Fruit fly (Drosophila melanogaster): ENCODE data around the gene kst.

kst gene

DNA sequence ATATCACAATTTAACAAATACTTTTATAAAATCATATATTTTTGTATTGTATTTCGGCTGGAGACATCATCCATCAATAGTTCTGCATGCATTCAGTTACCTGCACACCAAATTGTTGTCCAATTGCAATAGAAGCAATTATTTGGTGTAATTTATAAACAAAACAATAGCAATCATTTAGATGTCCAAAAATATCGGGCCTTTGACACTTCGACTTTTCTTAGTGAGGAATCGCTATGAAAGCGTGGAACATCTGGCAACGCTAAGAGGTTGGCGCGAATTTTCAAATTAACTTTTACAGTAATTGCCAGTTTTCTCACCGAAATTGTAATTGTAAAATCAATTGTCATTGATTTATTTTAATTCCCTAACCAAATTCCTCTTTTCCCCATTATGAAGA, 1.9 kb upstream of the kst start, which contains the start of gene CG14969 (continued):
- TF ChIP-seq CG7963 (GFP tag; IDR thresholded peaks at IDR 0.05; ENCODE audit: partially characterized antibody), result no peak
- TF ChIP-seq twi (tag; optimal IDR thresholded peaks at IDR 0.05), result no peak
- no peak for TF ChIP-seq H2.0 (GFP tag; IDR thresholded peaks at IDR 0.05)
- TF ChIP-seq CG10654 (GFP tag; optimal IDR thresholded peaks at IDR 0.05), result no peak
- no peak for TF ChIP-seq CG4820 (GFP tag; optimal IDR thresholded peaks at IDR 0.05)
- no peak for TF ChIP-seq CG31388 (GFP tag; optimal IDR thresholded peaks at IDR 0.05)
- TF ChIP-seq ems (GFP tag; optimal IDR thresholded peaks at IDR 0.05), result no peak
- no peak for TF ChIP-seq CG6854 (GFP tag; optimal IDR thresholded peaks at IDR 0.05)
- no peak for TF ChIP-seq slp2 (GFP tag; optimal IDR thresholded peaks at IDR 0.05)
- no peak for TF ChIP-seq CG7271 (tag; optimal IDR thresholded peaks at IDR 0.05)
- TF ChIP-seq CG10979 (tag; optimal IDR thresholded peaks at IDR 0.05), result no peak
- TF ChIP-seq CG7786 (GFP tag; optimal IDR thresholded peaks at IDR 0.05), result no peak
- TF ChIP-seq CG14860 (GFP tag; IDR thresholded peaks at IDR 0.05; ENCODE audit: partially characterized antibody), result peak; percentile 46; the same call in 1 of the 3 replicates
- TF ChIP-seq hkb (optimal IDR thresholded peaks at IDR 0.05), result no peak
- TF ChIP-seq hkb (GFP tag; IDR thresholded peaks at IDR 0.05), result no peak
- TF ChIP-seq Doc3 (GFP tag; IDR thresholded peaks at IDR 0.05; ENCODE audit: partially characterized antibody), result 0 out of 3 replicates have a peak, but pooled peaks have one; percentile 29
- TF ChIP-seq H15 (GFP tag; IDR thresholded peaks at IDR 0.05), result no peak
- no peak for TF ChIP-seq D (optimal IDR thresholded peaks at IDR 0.05)
- TF ChIP-seq D (GFP tag; optimal IDR thresholded peaks at IDR 0.05), result no peak
- no peak for TF ChIP-seq en (GFP tag; optimal IDR thresholded peaks at IDR 0.05)
- TF ChIP-seq CG17612 (GFP tag; IDR thresholded peaks at IDR 0.05), result no peak
- no peak for TF ChIP-seq kni (GFP tag; optimal IDR thresholded peaks at IDR 0.05)
- no peak for TF ChIP-seq gsb-n (tag; optimal IDR thresholded peaks at IDR 0.05)
- no peak for TF ChIP-seq Eip74EF (GFP tag; optimal IDR thresholded peaks at IDR 0.05)
- no peak for TF ChIP-seq CG15696 (tag; optimal IDR thresholded peaks at IDR 0.05)
- TF ChIP-seq cg (GFP tag; optimal IDR thresholded peaks at IDR 0.05), result no peak
- TF ChIP-seq CG2202 (tag; optimal IDR thresholded peaks at IDR 0.05), result no peak
- peak; percentile 75 for TF ChIP-seq Dref (GFP tag; IDR thresholded peaks at IDR 0.05)
- no peak for TF ChIP-seq Adf1 (GFP tag; IDR thresholded peaks at IDR 0.05)
- TF ChIP-seq CG10959 (GFP tag; IDR thresholded peaks at IDR 0.05), result no peak
- no peak for TF ChIP-seq CG10565 (GFP tag; optimal IDR thresholded peaks at IDR 0.05)
- TF ChIP-seq CG3838 (GFP tag; optimal IDR thresholded peaks at IDR 0.05), result no peak
- no peak for TF ChIP-seq unpg (GFP tag; optimal IDR thresholded peaks at IDR 0.05)
- TF ChIP-seq nau (GFP tag; optimal IDR thresholded peaks at IDR 0.05), result no peak
- TF ChIP-seq Atf6 (GFP tag; IDR thresholded peaks at IDR 0.05), result no peak
- TF ChIP-seq odd (GFP tag; optimal IDR thresholded peaks at IDR 0.05), result no peak
- TF ChIP-seq CG11560 (tag; IDR thresholded peaks at IDR 0.05), result no peak
- no peak for TF ChIP-seq Nf-YA (GFP tag; IDR thresholded peaks at IDR 0.05)
- TF ChIP-seq Ssrp (tag; optimal IDR thresholded peaks at IDR 0.05), result no peak
- TF ChIP-seq CG1832 (GFP tag; optimal IDR thresholded peaks at IDR 0.05), result no peak
- TF ChIP-seq Abd-B (GFP tag; optimal IDR thresholded peaks at IDR 0.05), result no peak
- no peak for TF ChIP-seq PHDP (tag; optimal IDR thresholded peaks at IDR 0.05)
- TF ChIP-seq CG10267 (tag; optimal IDR thresholded peaks at IDR 0.05), result peak; percentile 9
- peak; percentile 69 for TF ChIP-seq Sry-δ (GFP tag; optimal IDR thresholded peaks at IDR 0.05)
- no peak for TF ChIP-seq CG18262 (tag; optimal IDR thresholded peaks at IDR 0.05)
- no peak for TF ChIP-seq grau (tag; optimal IDR thresholded peaks at IDR 0.05)
- TF ChIP-seq CG4328 (GFP tag; optimal IDR thresholded peaks at IDR 0.05), result no peak
- TF ChIP-seq trem (tag; optimal IDR thresholded peaks at IDR 0.05), result peak; percentile 40
- peak; percentile 6 for TF ChIP-seq CG13424 (tag; optimal IDR thresholded peaks at IDR 0.05)
- no peak for TF ChIP-seq CG4282 (GFP tag; optimal IDR thresholded peaks at IDR 0.05)
- TF ChIP-seq CG12744 (GFP tag; optimal IDR thresholded peaks at IDR 0.05), result no peak
- no peak for TF ChIP-seq CG33557 (GFP tag; optimal IDR thresholded peaks at IDR 0.05)
